Worm (Caenorhabditis elegans) whole organism, midembryonic: ENCODE measurements around the gene K11H12.5.

Experiments
- T22C8.4 ChIP-seq: fragments of 200-800 bp; sonication (Bioruptor generic); IDR thresholded peaks from 2 replicates; pipeline ENCODE4 v1.3.6; 2022; ENCODE audit warnings: missing genetic modification characterization, missing compliant biosample characterization
- cog-1 ChIP-seq: sonication (generic microtip); optimal IDR thresholded peaks from 2 replicates; lab custom pipeline; 2016; ENCODE audit warnings: missing genetic modification characterization, missing compliant biosample characterization
- flt-1 ChIP-seq: fragments of 200-800 bp; sonication (Bioruptor generic); IDR thresholded peaks from 2 replicates; pipeline ENCODE4 v1.3.6; 2022; ENCODE audit warnings: missing genetic modification characterization, missing compliant biosample characterization
- klf-2 ChIP-seq: fragments of 200-800 bp; sonication (Bioruptor generic); conservative IDR thresholded peaks from 2 replicates; pipeline ENCODE4 v1.3.6; 2022; ENCODE audit warnings: missing genetic modification reagents, missing genetic modification characterization, missing compliant biosample characterization
- ref-1 ChIP-seq: fragments of 200-800 bp; sonication (Bioruptor generic); conservative IDR thresholded peaks from 2 replicates; pipeline ENCODE4 v1.3.6; 2022; ENCODE audit warnings: missing genetic modification reagents, missing genetic modification characterization, missing compliant biosample characterization
- tab-1 ChIP-seq: fragments of 200-800 bp; sonication (Bioruptor generic); IDR thresholded peaks from 2 replicates; pipeline ENCODE4 v1.3.6; 2022; ENCODE audit warnings: missing genetic modification characterization, missing compliant biosample characterization
- ztf-23 ChIP-seq: fragments of 200-800 bp; sonication (Bioruptor generic); IDR thresholded peaks from 2 replicates; pipeline ENCODE4 v1.3.6; 2022; ENCODE audit warnings: missing genetic modification reagents, missing genetic modification characterization, missing compliant biosample characterization
- ztf-29 ChIP-seq: fragments of 200-800 bp; sonication (Bioruptor generic); IDR thresholded peaks from 2 replicates; pipeline ENCODE4 v1.3.6; 2022; ENCODE audit warnings: missing genetic modification reagents, missing genetic modification characterization, missing compliant biosample characterization

DNA sequence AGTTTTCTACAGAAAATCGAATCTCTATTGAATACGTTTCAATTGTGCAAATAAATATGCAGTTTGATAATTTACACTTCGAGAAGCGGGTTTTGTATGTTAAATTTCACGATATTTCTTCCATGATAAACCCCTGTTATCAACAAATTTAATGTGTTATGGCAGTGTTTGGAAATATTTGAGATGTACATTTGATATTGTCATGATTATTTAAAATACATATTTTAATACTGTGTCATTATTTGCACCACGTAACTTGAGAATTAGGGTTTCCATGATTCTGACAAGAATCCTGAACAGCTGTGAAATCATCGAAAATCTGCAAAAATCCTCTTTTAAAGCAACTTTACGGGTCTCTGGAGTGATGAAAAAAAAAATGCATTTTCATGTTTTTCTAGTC lies 5.9 kb upstream of the K11H12.5 start, which contains the start of gene K11H12.11:
- TF ChIP-seq tab-1 (GFP tag; lab: Robert Waterston, UW) (no peak), cog-1 (tag; lab: Kevin White, UChicago) (no peak), ref-1 (GFP tag; lab: Robert Waterston, UW) (no peak), T22C8.4 (GFP tag; lab: Robert Waterston, UW) (no peak), flt-1 (GFP tag; lab: Robert Waterston, UW) (no peak), klf-2 (GFP tag; lab: Robert Waterston, UW) (no peak), ztf-23 (GFP tag; lab: Robert Waterston, UW) (no peak), ztf-29 (GFP tag; lab: Robert Waterston, UW) (no peak)
